Fruit fly (Drosophila melanogaster): ENCODE measurements around the gene Blos4.

Gene Blos4

dm6 chr3L:10893156-10893784 lies 14.4 kb downstream of the Blos4 start:
- TF ChIP-seq CG1620 (GFP tag; optimal IDR thresholded peaks at IDR 0.05) (no peak), kay (GFP tag; ENCODE audit: borderline replicate concordance) (peak; percentile 70)

- TF ChIP-seq Mnt (GFP tag; optimal IDR thresholded peaks at IDR 0.05) (no peak), CG5204 (GFP tag; optimal IDR thresholded peaks at IDR 0.05) (no peak), toe (GFP tag; optimal IDR thresholded peaks at IDR 0.05) (no peak), Crg-1 (GFP tag; optimal IDR thresholded peaks at IDR 0.05) (no peak), tj (GFP tag; optimal IDR thresholded peaks at IDR 0.05) (no peak), Hr96 (GFP tag; optimal IDR thresholded peaks at IDR 0.05) (no peak), CG7045 (GFP tag; optimal IDR thresholded peaks at IDR 0.05) (no peak), CG33017 (tag; optimal IDR thresholded peaks at IDR 0.05) (no peak), CG7101 (tag; optimal IDR thresholded peaks at IDR 0.05) (no peak), cic (GFP tag; optimal IDR thresholded peaks at IDR 0.05) (no peak), cnc (optimal IDR thresholded peaks at IDR 0.05) (no peak), kay (GFP tag; ENCODE audit: borderline replicate concordance) (no peak), CG12768 (GFP tag; optimal IDR thresholded peaks at IDR 0.05) (no peak), CG11617 (GFP tag; optimal IDR thresholded peaks at IDR 0.05) (no peak), Clk (GFP tag; optimal IDR thresholded peaks at IDR 0.05) (no peak), ovo (GFP tag; optimal IDR thresholded peaks at IDR 0.05) (no peak), pad (GFP tag; optimal IDR thresholded peaks at IDR 0.05) (no peak), CG1620 (GFP tag; optimal IDR thresholded peaks at IDR 0.05) (no peak)
Observed at dm6 chr3L:10894159-10894558, 15.3 kb downstream of the Blos4 start, which contains the start of gene Cpr67Fb. Cpr67Fb (plus strand) TSS chr3L:10894173.

DNA sequence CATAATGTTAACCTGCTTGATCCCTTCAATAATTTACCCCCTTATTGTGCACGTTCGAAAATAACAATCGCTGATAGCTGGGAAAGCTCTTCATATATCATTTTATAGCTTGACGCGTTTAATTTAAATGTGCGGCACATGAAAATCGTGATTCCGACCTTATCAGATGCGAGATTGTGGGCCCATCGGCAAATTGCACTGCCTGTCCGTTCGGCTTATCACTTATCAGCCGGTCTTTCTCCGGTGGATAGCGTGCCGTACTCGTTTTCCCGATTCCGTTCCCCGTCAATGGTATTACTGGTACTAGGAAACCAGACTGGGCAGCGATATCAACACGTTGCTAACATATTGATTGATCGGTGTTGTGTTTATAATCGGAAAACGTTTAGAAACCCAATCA lies 18.0 kb downstream of the Blos4 start:
- TF ChIP-seq CG33017 (tag; optimal IDR thresholded peaks at IDR 0.05), result no peak
- peak; percentile 6 for TF ChIP-seq pad (GFP tag; optimal IDR thresholded peaks at IDR 0.05)
- TF ChIP-seq CG7045 (GFP tag; optimal IDR thresholded peaks at IDR 0.05), result peak; percentile 12
- peak; percentile 73 for TF ChIP-seq kay (GFP tag; ENCODE audit: borderline replicate concordance)
- no peak for TF ChIP-seq Clk (GFP tag; optimal IDR thresholded peaks at IDR 0.05)
- no peak for TF ChIP-seq CG7101 (tag; optimal IDR thresholded peaks at IDR 0.05)
- no peak for TF ChIP-seq cnc (optimal IDR thresholded peaks at IDR 0.05)
- no peak for TF ChIP-seq bab1 (GFP tag; optimal IDR thresholded peaks at IDR 0.05)
- TF ChIP-seq CG5204 (GFP tag; optimal IDR thresholded peaks at IDR 0.05), result no peak
- TF ChIP-seq tj (GFP tag; optimal IDR thresholded peaks at IDR 0.05), result no peak
- no peak for TF ChIP-seq Crg-1 (GFP tag; optimal IDR thresholded peaks at IDR 0.05)
- TF ChIP-seq Hr96 (GFP tag; optimal IDR thresholded peaks at IDR 0.05), result peak; percentile 12
- TF ChIP-seq CG11617 (GFP tag; optimal IDR thresholded peaks at IDR 0.05), result no peak
- no peak for TF ChIP-seq toe (GFP tag; optimal IDR thresholded peaks at IDR 0.05)
- TF ChIP-seq CG1620 (GFP tag; optimal IDR thresholded peaks at IDR 0.05), result no peak
- no peak for TF ChIP-seq ovo (GFP tag; optimal IDR thresholded peaks at IDR 0.05)
- peak; percentile 70 for TF ChIP-seq Mnt (GFP tag; optimal IDR thresholded peaks at IDR 0.05)
- TF ChIP-seq CG12768 (GFP tag; optimal IDR thresholded peaks at IDR 0.05), result no peak
- TF ChIP-seq CG14711 (tag; optimal IDR thresholded peaks at IDR 0.05), result no peak
- peak; percentile 98 for TF ChIP-seq cic (GFP tag; optimal IDR thresholded peaks at IDR 0.05)

- TF ChIP-seq cic (GFP tag; optimal IDR thresholded peaks at IDR 0.05) (peak; percentile 73), CG7045 (GFP tag; optimal IDR thresholded peaks at IDR 0.05) (no peak), pad (GFP tag; optimal IDR thresholded peaks at IDR 0.05) (peak; percentile 69), CG33017 (tag; optimal IDR thresholded peaks at IDR 0.05) (peak; percentile 41)
Observed at dm6 chr3L:10897534-10898255, 18.8 kb downstream of the Blos4 start.

- TF ChIP-seq bab1 (GFP tag; optimal IDR thresholded peaks at IDR 0.05) (peak; percentile 1), CG5204 (GFP tag; optimal IDR thresholded peaks at IDR 0.05) (no peak), CG12768 (GFP tag; optimal IDR thresholded peaks at IDR 0.05) (no peak), CG1620 (GFP tag; optimal IDR thresholded peaks at IDR 0.05) (no peak), tj (GFP tag; optimal IDR thresholded peaks at IDR 0.05) (peak; percentile 98), cnc (optimal IDR thresholded peaks at IDR 0.05) (no peak), kay (GFP tag; ENCODE audit: borderline replicate concordance) (no peak), CG14711 (tag; optimal IDR thresholded peaks at IDR 0.05) (no peak), cic (GFP tag; optimal IDR thresholded peaks at IDR 0.05) (peak; percentile 67), Mnt (GFP tag; optimal IDR thresholded peaks at IDR 0.05) (peak; percentile 67), Clk (GFP tag; optimal IDR thresholded peaks at IDR 0.05) (no peak), ovo (GFP tag; optimal IDR thresholded peaks at IDR 0.05) (no peak), CG11617 (GFP tag; optimal IDR thresholded peaks at IDR 0.05) (no peak), CG7101 (tag; optimal IDR thresholded peaks at IDR 0.05) (no peak), CG7045 (GFP tag; optimal IDR thresholded peaks at IDR 0.05) (no peak), Hr96 (GFP tag; optimal IDR thresholded peaks at IDR 0.05) (no peak), pad (GFP tag; optimal IDR thresholded peaks at IDR 0.05) (peak; percentile 60), Crg-1 (GFP tag; optimal IDR thresholded peaks at IDR 0.05) (no peak), CG33017 (tag; optimal IDR thresholded peaks at IDR 0.05) (no peak), toe (GFP tag; optimal IDR thresholded peaks at IDR 0.05) (no peak)
Observed at dm6 chr3L:10898256-10898735, 19.4 kb downstream of the Blos4 start.

DNA sequence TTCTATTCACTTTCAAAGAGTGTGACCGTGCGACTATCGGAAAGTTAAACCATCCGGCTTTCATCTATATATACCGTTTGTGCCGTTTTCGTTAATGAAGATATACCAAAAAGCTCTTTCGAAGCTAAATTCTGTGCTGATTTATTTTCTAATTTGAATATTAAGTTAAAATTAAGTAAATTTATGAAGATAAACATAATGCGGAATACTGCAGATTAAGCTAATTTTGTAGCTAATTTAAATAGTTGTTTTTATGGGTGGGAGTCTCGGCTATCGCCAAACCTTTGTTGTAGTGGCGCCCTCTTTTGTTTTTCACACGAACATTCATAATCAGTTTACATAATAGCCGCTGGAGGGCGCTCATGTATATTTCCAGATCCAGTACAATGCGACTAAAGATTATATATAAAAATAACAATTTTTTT lies 20.2 kb downstream of the Blos4 start, which contains the start of gene Aps:
TSS of gene Aps (minus strand) at position 37 of the 425 bp plus-strand sequence.
- TF ChIP-seq Clk (GFP tag; optimal IDR thresholded peaks at IDR 0.05) (no peak), Hr96 (GFP tag; optimal IDR thresholded peaks at IDR 0.05) (peak; percentile 30), CG12768 (GFP tag; optimal IDR thresholded peaks at IDR 0.05) (no peak), Mnt (GFP tag; optimal IDR thresholded peaks at IDR 0.05) (peak; percentile 35), Crg-1 (GFP tag; optimal IDR thresholded peaks at IDR 0.05) (peak; percentile 42), CG1620 (GFP tag; optimal IDR thresholded peaks at IDR 0.05) (peak; percentile 71), CG7101 (tag; optimal IDR thresholded peaks at IDR 0.05) (no peak), kay (GFP tag; ENCODE audit: borderline replicate concordance) (no peak), CG5204 (GFP tag; optimal IDR thresholded peaks at IDR 0.05) (no peak), ovo (GFP tag; optimal IDR thresholded peaks at IDR 0.05) (peak; percentile 38), CG14711 (tag; optimal IDR thresholded peaks at IDR 0.05) (no peak), pad (GFP tag; optimal IDR thresholded peaks at IDR 0.05) (peak; percentile 16), CG11617 (GFP tag; optimal IDR thresholded peaks at IDR 0.05) (no peak), toe (GFP tag; optimal IDR thresholded peaks at IDR 0.05) (peak; percentile 67), bab1 (GFP tag; optimal IDR thresholded peaks at IDR 0.05) (no peak), CG33017 (tag; optimal IDR thresholded peaks at IDR 0.05) (no peak), cic (GFP tag; optimal IDR thresholded peaks at IDR 0.05) (no peak), cnc (optimal IDR thresholded peaks at IDR 0.05) (no peak), tj (GFP tag; optimal IDR thresholded peaks at IDR 0.05) (no peak), CG7045 (GFP tag; optimal IDR thresholded peaks at IDR 0.05) (no peak)

Data from whole organism, adult.